Fruit fly (Drosophila melanogaster): ENCODE results near the gene Oli.

Gene Oli

dm6 chr2L:17574337-17574912 lies 14.6 kb upstream of the Oli start:
- TF ChIP-seq Myc (optimal IDR thresholded peaks at IDR 0.05) = no peak
- TF ChIP-seq ttk (optimal IDR thresholded peaks at IDR 0.05) = no peak
- TF ChIP-seq insv (optimal IDR thresholded peaks at IDR 0.05) = no peak
- TF ChIP-seq h (optimal IDR thresholded peaks at IDR 0.05) = no peak
- TF ChIP-seq Sin3A (optimal IDR thresholded peaks at IDR 0.05) = no peak
- no peak for TF ChIP-seq psq (optimal IDR thresholded peaks at IDR 0.05)

- no peak for TF ChIP-seq ttk (optimal IDR thresholded peaks at IDR 0.05)
- no peak for TF ChIP-seq h (optimal IDR thresholded peaks at IDR 0.05)
- no peak for TF ChIP-seq insv (optimal IDR thresholded peaks at IDR 0.05)
- no peak for TF ChIP-seq Sin3A (optimal IDR thresholded peaks at IDR 0.05)
- TF ChIP-seq Myc (optimal IDR thresholded peaks at IDR 0.05) = no peak
- TF ChIP-seq psq (optimal IDR thresholded peaks at IDR 0.05) = no peak
Observed at dm6 chr2L:17582994-17583393, 6.0 kb upstream of the Oli start.

DNA sequence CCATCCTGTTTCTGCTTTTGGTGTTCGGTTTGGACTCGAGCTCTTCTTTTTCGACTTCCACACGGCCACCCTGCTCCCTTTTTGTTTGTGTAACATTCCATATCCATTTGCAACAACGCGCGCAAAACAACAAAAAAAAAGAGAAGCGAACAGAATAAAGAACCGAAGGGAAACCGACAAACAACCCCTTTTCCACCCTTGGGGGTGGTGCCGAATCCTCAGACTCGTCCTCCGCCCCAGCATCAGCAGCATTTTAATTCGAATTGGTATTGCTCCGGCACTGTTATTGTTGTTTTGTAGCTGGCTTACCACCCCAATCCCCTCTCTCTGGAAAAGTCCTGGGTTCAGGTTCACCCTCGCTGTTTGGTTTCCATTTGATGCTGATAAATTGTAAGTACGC lies 4.0 kb upstream of the Oli start:
- TF ChIP-seq h (optimal IDR thresholded peaks at IDR 0.05) (no peak), insv (optimal IDR thresholded peaks at IDR 0.05) (no peak), ttk (optimal IDR thresholded peaks at IDR 0.05) (no peak), Myc (optimal IDR thresholded peaks at IDR 0.05) (no peak), psq (optimal IDR thresholded peaks at IDR 0.05) (no peak), Sin3A (optimal IDR thresholded peaks at IDR 0.05) (no peak)

DNA sequence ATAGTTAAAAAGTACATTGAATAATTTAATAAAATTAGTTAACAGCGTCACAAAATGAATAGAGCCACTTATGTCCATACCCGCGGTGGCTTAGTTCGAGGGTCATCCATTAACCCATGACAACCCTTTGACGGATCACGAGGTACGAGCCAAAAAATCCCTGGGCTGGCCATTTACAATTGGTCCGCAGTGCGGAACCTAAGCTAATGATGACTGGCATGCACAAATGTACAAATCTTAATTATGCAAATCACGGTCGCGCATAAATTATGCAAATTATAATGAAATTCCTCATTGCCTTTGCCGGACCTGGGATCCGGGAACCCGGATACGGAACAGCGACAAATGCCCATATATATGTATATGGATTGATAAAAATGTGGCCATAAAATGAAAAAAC lies 2.2 kb upstream of the Oli start:
- TF ChIP-seq Myc (optimal IDR thresholded peaks at IDR 0.05) (no peak), Sin3A (optimal IDR thresholded peaks at IDR 0.05) (no peak), insv (optimal IDR thresholded peaks at IDR 0.05) (no peak), h (optimal IDR thresholded peaks at IDR 0.05) (no peak), ttk (optimal IDR thresholded peaks at IDR 0.05) (no peak)

- TF ChIP-seq insv (optimal IDR thresholded peaks at IDR 0.05) (no peak), ttk (optimal IDR thresholded peaks at IDR 0.05) (no peak), Myc (optimal IDR thresholded peaks at IDR 0.05) (no peak), h (optimal IDR thresholded peaks at IDR 0.05) (no peak), psq (optimal IDR thresholded peaks at IDR 0.05) (no peak), Sin3A (optimal IDR thresholded peaks at IDR 0.05) (no peak)
Observed at dm6 chr2L:17588173-17589082, 556 bp upstream of the Oli start.

DNA sequence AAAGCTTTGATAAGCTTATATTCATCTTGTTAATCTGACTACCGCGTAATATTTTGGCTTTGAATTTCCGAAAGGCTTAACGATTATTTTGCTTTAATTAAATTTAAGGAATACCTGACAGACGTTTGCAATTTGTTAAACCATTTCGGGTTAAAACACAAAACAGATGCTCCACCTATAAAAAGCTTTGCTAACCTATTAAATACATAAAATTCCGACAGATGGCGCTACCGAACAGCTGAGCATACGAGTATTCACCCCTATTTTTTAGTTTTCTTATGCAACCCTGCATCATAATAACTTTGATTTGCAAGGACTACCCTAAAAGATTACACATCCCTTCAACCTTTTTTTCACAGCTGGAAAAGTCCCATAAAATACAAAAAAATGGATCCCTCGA lies 869 bp downstream of the Oli start:
- TF ChIP-seq h (optimal IDR thresholded peaks at IDR 0.05) = no peak
- TF ChIP-seq psq (optimal IDR thresholded peaks at IDR 0.05) = no peak
- TF ChIP-seq Myc (optimal IDR thresholded peaks at IDR 0.05) = no peak
- TF ChIP-seq ttk (optimal IDR thresholded peaks at IDR 0.05) = no peak
- TF ChIP-seq Sin3A (optimal IDR thresholded peaks at IDR 0.05) = no peak
- no peak for TF ChIP-seq insv (optimal IDR thresholded peaks at IDR 0.05)

dm6 chr2L:17591960-17592359 lies 3.0 kb downstream of the Oli start, which contains the start of the genes Sytalpha and CG6870:
Sytalpha (plus strand) TSS chr2L:17592260.
CG6870 (minus strand) TSS chr2L:17592299.
- TF ChIP-seq h (optimal IDR thresholded peaks at IDR 0.05) (no peak), Myc (optimal IDR thresholded peaks at IDR 0.05) (no peak), ttk (optimal IDR thresholded peaks at IDR 0.05) (no peak), psq (optimal IDR thresholded peaks at IDR 0.05) (no peak), Sin3A (optimal IDR thresholded peaks at IDR 0.05) (no peak), insv (optimal IDR thresholded peaks at IDR 0.05) (no peak)

dm6 chr2L:17594087-17594486 lies 5.1 kb downstream of the Oli start:
- TF ChIP-seq Myc (optimal IDR thresholded peaks at IDR 0.05) (no peak), Sin3A (optimal IDR thresholded peaks at IDR 0.05) (no peak), h (optimal IDR thresholded peaks at IDR 0.05) (no peak), ttk (optimal IDR thresholded peaks at IDR 0.05) (no peak), psq (optimal IDR thresholded peaks at IDR 0.05) (no peak), insv (optimal IDR thresholded peaks at IDR 0.05) (no peak)

- TF ChIP-seq insv (optimal IDR thresholded peaks at IDR 0.05) (no peak), ttk (optimal IDR thresholded peaks at IDR 0.05) (no peak), psq (optimal IDR thresholded peaks at IDR 0.05) (no peak), Sin3A (optimal IDR thresholded peaks at IDR 0.05) (no peak), Myc (optimal IDR thresholded peaks at IDR 0.05) (no peak), h (optimal IDR thresholded peaks at IDR 0.05) (no peak)
Observed at dm6 chr2L:17603152-17603551, 14.2 kb downstream of the Oli start.

dm6 chr2L:17615471-17615870 lies 26.5 kb downstream of the Oli start:
- TF ChIP-seq psq (optimal IDR thresholded peaks at IDR 0.05) = no peak
- TF ChIP-seq ttk (optimal IDR thresholded peaks at IDR 0.05) = no peak
- TF ChIP-seq h (optimal IDR thresholded peaks at IDR 0.05) = no peak
- TF ChIP-seq Sin3A (optimal IDR thresholded peaks at IDR 0.05) = no peak
- no peak for TF ChIP-seq insv (optimal IDR thresholded peaks at IDR 0.05)
- TF ChIP-seq Myc (optimal IDR thresholded peaks at IDR 0.05) = no peak

dm6 chr2L:17621194-17621593 lies 32.2 kb downstream of the Oli start:
- TF ChIP-seq Myc (optimal IDR thresholded peaks at IDR 0.05) (no peak), ttk (optimal IDR thresholded peaks at IDR 0.05) (no peak), insv (optimal IDR thresholded peaks at IDR 0.05) (no peak), psq (optimal IDR thresholded peaks at IDR 0.05) (no peak), Sin3A (optimal IDR thresholded peaks at IDR 0.05) (no peak), h (optimal IDR thresholded peaks at IDR 0.05) (no peak)

dm6 chr2L:17625992-17626391 lies 37.0 kb downstream of the Oli start, which contains the start of gene CG15147:
CG15147 (minus strand) TSS chr2L:17626381.
- TF ChIP-seq psq (optimal IDR thresholded peaks at IDR 0.05) (no peak), Myc (optimal IDR thresholded peaks at IDR 0.05) (no peak)
